Fruit fly (Drosophila melanogaster) Kc167 (cell line): Measurements from ENCODE around the gene Jon25Bii.

ENCODE experiments used
- Myc ChIP-seq: fragments of >200 bp; optimal IDR thresholded peaks from 2 replicates; lab custom pipeline; 2017; ENCODE audit warnings: missing external identifiers
- Sin3A ChIP-seq: fragments of >200 bp; optimal IDR thresholded peaks from 2 replicates; lab custom pipeline; 2018; ENCODE audit warnings: missing external identifiers
- h ChIP-seq: fragments of >200 bp; optimal IDR thresholded peaks from 3 replicates; lab custom pipeline; 2018; ENCODE audit warnings: missing external identifiers
- insv ChIP-seq: fragments of >200 bp; optimal IDR thresholded peaks from 3 replicates; lab custom pipeline; 2018; ENCODE audit warnings: missing external identifiers
- psq ChIP-seq: fragments of >200 bp; optimal IDR thresholded peaks from 2 replicates; lab custom pipeline; 2017; ENCODE audit warnings: missing external identifiers
- ttk ChIP-seq: sonication (Bioruptor generic); optimal IDR thresholded peaks from 2 replicates; lab custom pipeline; 2017; ENCODE audit warnings: missing external identifiers

- TF ChIP-seq ttk (lab: Kevin White, UChicago): no peak
- no peak for TF ChIP-seq h (lab: Kevin White, UChicago)
- no peak for TF ChIP-seq psq (lab: Kevin White, UChicago)
- no peak for TF ChIP-seq insv
- no peak for TF ChIP-seq Sin3A (lab: Kevin White, UChicago)
- TF ChIP-seq Myc: no peak
These were observed 45.0 kb downstream of the Jon25Bii start for dm6 chr2L:4907986-4908385.
